Worm (Caenorhabditis elegans): ENCODE measurements around the gene F26F2.4.

The F26F2.4 gene

DNA sequence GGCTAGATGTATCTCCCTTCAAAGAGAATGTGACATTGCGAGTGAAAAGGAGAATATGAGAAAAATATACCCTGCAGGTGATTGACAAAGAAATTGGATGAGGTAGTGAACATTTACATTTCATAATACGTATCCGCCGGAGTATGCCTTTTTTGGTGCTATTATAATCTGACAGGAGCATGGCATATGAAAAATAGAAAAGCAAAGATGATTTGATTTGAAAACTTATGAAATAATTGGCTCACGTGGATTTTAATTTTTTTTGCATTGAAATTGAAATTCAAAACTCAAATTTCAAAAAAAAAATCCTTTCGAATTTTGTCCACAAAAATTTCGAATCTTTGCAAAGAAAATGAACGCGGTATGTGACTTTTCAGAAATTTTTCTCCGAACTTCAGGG lies 33.9 kb downstream of the F26F2.4 start, which contains the start of gene ttr-11:
TSS of gene ttr-11 (plus strand) at position 301 of the 400 bp plus-strand sequence.
- TF ChIP-seq alr-1 (tag; optimal IDR thresholded peaks at IDR 0.05) (no peak), nhr-12 (tag; optimal IDR thresholded peaks at IDR 0.05) (no peak), fos-1 (tag; optimal IDR thresholded peaks at IDR 0.05) (no peak), mdl-1 (tag; optimal IDR thresholded peaks at IDR 0.05) (no peak), Y55F3AM.14 (GFP tag; optimal IDR thresholded peaks at IDR 0.05) (no peak)

DNA sequence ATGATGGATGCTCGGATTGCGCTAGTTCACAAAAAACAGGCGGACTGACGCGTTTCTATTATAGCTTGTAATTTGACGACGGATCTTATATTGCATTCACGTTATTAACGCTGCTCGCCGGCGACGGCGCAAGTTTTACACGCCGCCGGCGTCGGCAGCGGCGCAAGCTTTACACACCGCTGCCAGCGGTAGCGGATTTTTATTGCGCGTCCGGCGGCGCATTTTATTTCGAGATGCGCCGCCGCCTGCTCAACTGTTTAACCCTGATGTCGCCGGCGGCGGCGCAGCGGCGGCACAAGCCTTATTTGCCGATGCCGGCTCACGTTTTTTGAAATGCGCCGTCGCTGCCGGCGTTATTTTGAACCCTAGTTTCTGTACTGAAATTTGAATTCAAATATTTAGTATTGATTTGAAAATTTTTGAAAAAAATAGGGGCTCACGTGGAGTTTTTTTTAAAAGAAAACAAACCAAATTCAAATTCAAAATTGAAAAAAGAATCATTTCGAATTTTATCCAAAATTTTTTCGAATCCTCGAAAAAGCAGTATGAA lies 35.6 kb downstream of the F26F2.4 start, which contains the start of gene ttr-57:
TSS of gene ttr-57 (plus strand) at position 500 of the 550 bp plus-strand sequence.
- TF ChIP-seq lin-39 (tag; optimal IDR thresholded peaks at IDR 0.05) (no peak), lsy-2 (tag; optimal IDR thresholded peaks at IDR 0.05) (no peak), nhr-237 (tag; optimal IDR thresholded peaks at IDR 0.05) (no peak), nhr-12 (tag; optimal IDR thresholded peaks at IDR 0.05) (no peak), peb-1 (tag; optimal IDR thresholded peaks at IDR 0.05) (no peak), mdl-1 (tag; optimal IDR thresholded peaks at IDR 0.05) (no peak), mab-5 (tag; optimal IDR thresholded peaks at IDR 0.05) (no peak), nhr-11 (tag; optimal IDR thresholded peaks at IDR 0.05) (no peak), crh-2 (tag; optimal IDR thresholded peaks at IDR 0.05) (no peak), unc-55 (GFP tag; optimal IDR thresholded peaks at IDR 0.05) (no peak), blmp-1 (tag; optimal IDR thresholded peaks at IDR 0.05; ENCODE audit: insufficient read depth) (no peak), alr-1 (tag; optimal IDR thresholded peaks at IDR 0.05) (no peak)

DNA sequence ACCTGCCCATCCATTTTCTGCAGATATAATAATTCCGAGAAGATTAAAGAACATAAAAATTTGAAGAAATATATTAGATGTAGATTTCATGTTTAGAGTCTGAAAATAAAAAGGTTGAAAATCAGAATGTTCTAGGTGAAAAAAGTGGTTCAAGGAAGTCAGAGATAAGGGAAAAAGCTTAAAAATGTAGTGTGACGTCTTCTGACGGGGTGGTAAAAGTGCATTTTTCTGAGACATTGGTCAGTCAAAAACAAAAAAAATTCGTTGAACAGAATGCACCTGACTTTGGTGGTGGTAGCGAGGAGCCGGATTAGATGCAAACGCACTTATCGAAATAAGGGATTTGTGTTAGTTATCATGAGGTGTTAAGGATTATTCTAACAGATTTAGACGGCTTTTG lies 37.5 kb downstream of the F26F2.4 start, which contains the start of gene F46B3.23:
TSS of gene F46B3.23 (minus strand) at position 101 of the 400 bp plus-strand sequence.
- TF ChIP-seq alr-1 (tag; optimal IDR thresholded peaks at IDR 0.05): no peak
- no peak for TF ChIP-seq ztf-11 (tag; optimal IDR thresholded peaks at IDR 0.05)
- TF ChIP-seq skn-1 (tag; optimal IDR thresholded peaks at IDR 0.05): no peak
- TF ChIP-seq ceh-82 (tag; optimal IDR thresholded peaks at IDR 0.05): no peak
- TF ChIP-seq nhr-129 (tag; optimal IDR thresholded peaks at IDR 0.05): no peak
- TF ChIP-seq mab-5 (tag; optimal IDR thresholded peaks at IDR 0.05): no peak
- no peak for TF ChIP-seq sem-4 (tag; optimal IDR thresholded peaks at IDR 0.05)

DNA sequence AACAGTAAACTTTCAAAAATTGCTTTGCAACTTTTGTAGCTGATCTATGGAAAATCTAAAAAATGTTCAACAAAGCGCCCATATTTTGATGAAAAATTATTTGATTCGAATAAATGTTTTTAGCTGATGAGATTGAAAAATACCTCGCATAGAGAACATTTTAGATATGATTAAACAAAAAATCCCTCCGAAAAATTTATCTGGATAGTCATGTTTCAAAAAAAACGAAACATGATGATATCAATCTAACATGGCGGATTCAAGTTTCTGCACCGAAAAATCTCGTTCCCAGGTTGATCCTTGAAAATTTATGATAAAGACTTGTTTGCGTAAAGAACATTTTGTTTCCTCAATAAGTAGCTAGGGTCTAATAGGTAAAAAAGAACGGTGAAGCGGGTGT lies 39.6 kb downstream of the F26F2.4 start, which contains the start of gene ttr-12:
TSS of gene ttr-12 (minus strand) at position 101 of the 400 bp plus-strand sequence.
- TF ChIP-seq unc-55 (GFP tag; optimal IDR thresholded peaks at IDR 0.05): no peak
- no peak for TF ChIP-seq nhr-25 (tag; optimal IDR thresholded peaks at IDR 0.05)
- no peak for TF ChIP-seq ceh-16 (tag; optimal IDR thresholded peaks at IDR 0.05)
- no peak for TF ChIP-seq lin-11 (tag; optimal IDR thresholded peaks at IDR 0.05)
- TF ChIP-seq lsy-2 (tag; optimal IDR thresholded peaks at IDR 0.05): no peak
- TF ChIP-seq nhr-6 (tag; optimal IDR thresholded peaks at IDR 0.05): no peak
- TF ChIP-seq unc-62 (GFP tag; optimal IDR thresholded peaks at IDR 0.05): no peak
- no peak for TF ChIP-seq crh-2 (tag; optimal IDR thresholded peaks at IDR 0.05)
- no peak for TF ChIP-seq nhr-237 (tag; optimal IDR thresholded peaks at IDR 0.05)
- no peak for TF ChIP-seq blmp-1 (tag; optimal IDR thresholded peaks at IDR 0.05; ENCODE audit: insufficient read depth)
- TF ChIP-seq R02D3.7 (tag; optimal IDR thresholded peaks at IDR 0.05): no peak
- TF ChIP-seq mab-5 (tag; optimal IDR thresholded peaks at IDR 0.05): no peak

DNA sequence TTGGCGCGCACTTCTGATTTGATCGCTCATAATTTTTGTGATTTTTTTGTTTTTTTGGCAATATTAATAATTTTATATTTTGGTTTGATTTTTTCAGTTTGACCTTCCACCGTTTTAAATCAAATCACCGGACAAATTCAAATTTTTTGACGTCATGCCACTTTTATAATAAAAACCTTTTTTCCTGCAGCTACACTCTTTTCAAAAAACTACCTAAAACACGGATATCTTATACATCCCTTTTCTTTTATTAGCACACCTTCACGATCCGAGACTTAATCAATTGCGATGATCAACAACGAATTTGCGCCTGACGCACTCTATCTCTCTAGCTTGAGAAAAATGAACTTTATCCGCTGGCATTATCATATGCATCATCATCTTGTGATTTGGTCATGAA lies 40.4 kb downstream of the F26F2.4 start, which contains the start of gene grd-2:
TSS of gene grd-2 (plus strand) at position 301 of the 400 bp plus-strand sequence.
- TF ChIP-seq dmd-4 (tag; optimal IDR thresholded peaks at IDR 0.05) (no peak), fos-1 (tag; optimal IDR thresholded peaks at IDR 0.05) (no peak), R02D3.7 (tag; optimal IDR thresholded peaks at IDR 0.05) (no peak), unc-39 (tag; optimal IDR thresholded peaks at IDR 0.05) (no peak), alr-1 (tag; optimal IDR thresholded peaks at IDR 0.05) (no peak), zag-1 (tag; optimal IDR thresholded peaks at IDR 0.05) (no peak), nhr-6 (tag; optimal IDR thresholded peaks at IDR 0.05) (no peak), mdl-1 (tag; optimal IDR thresholded peaks at IDR 0.05) (no peak), skn-1 (tag; optimal IDR thresholded peaks at IDR 0.05) (no peak), C34F6.9 (tag; optimal IDR thresholded peaks at IDR 0.05) (no peak), nhr-11 (tag; optimal IDR thresholded peaks at IDR 0.05) (no peak), sma-9 (GFP tag; optimal IDR thresholded peaks at IDR 0.05) (no peak), sma-9 (tag; optimal IDR thresholded peaks at IDR 0.05) (no peak)

DNA sequence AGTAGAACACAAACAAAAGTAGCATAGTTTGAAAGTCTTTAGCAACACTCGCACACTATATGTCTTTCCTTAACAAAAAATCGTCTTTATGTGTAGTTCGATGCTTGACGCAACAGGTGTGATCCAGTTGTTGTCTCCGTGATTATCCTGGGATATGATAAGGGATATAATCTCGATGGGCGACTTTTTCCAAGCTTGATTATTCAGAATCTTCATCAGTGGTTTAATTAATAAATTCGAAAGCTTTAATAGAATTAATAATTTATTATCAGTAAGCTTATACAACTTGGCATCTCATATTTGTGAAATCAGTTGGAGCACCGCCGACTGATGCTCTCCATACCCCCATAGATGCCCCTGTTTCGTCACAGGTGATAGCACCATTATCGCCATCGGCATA lies 49.5 kb downstream of the F26F2.4 start, which contains the start of gene F46B3.7:
TSS of gene F46B3.7 (minus strand) at position 101 of the 400 bp plus-strand sequence.
- TF ChIP-seq skn-1 (tag; optimal IDR thresholded peaks at IDR 0.05): no peak
- TF ChIP-seq ZK546.5 (tag; optimal IDR thresholded peaks at IDR 0.05): no peak
- no peak for TF ChIP-seq nhr-25 (tag; optimal IDR thresholded peaks at IDR 0.05)

Data from whole organism, L2 larva.